Fruit fly (Drosophila melanogaster) whole organism, embryonic: ENCODE measurements around the gene CG6094.
A peak's percentile ranks its signal among the peaks of the same experiment; 100 is the strongest.

Source experiments
- Atf-2 ChIP-seq: fragments of 200-800 bp; sonication (Bioruptor generic); optimal IDR thresholded peaks from 2 replicates; lab custom pipeline; 2016; ENCODE audit warnings: missing biosample characterization, missing genetic modification characterization
- CG10321 ChIP-seq: fragments of 200-800 bp; sonication (Bioruptor generic); IDR thresholded peaks from 2 replicates; pipeline ENCODE4 v1.3.6; 2022; ENCODE audit warnings: missing biosample characterization, missing genetic modification characterization
- CG10979 ChIP-seq: fragments of 200-800 bp; sonication (Bioruptor generic); optimal IDR thresholded peaks from 2 replicates; lab custom pipeline; 2018; ENCODE audit warnings: missing biosample characterization, mild to moderate bottlenecking, missing genetic modification characterization, moderate library complexity
- CG11504 ChIP-seq: fragments of 200-800 bp; sonication (Bioruptor generic); optimal IDR thresholded peaks from 3 replicates; lab custom pipeline; 2019; ENCODE audit warnings: missing biosample characterization, mild to moderate bottlenecking, missing genetic modification characterization, moderate library complexity
- CG11723 ChIP-seq: fragments of 200-800 bp; sonication (Bioruptor generic); optimal IDR thresholded peaks from 2 replicates; lab custom pipeline; 2017; ENCODE audit warnings: missing biosample characterization, mild to moderate bottlenecking, missing genetic modification characterization
- CG12219 ChIP-seq: fragments of 200-800 bp; sonication (Bioruptor generic); optimal IDR thresholded peaks from 3 replicates; lab custom pipeline; 2018; ENCODE audit warnings: missing biosample characterization, mild to moderate bottlenecking, missing genetic modification characterization
- CG13296 ChIP-seq: fragments of 200-800 bp; sonication (Bioruptor generic); optimal IDR thresholded peaks from 3 replicates; lab custom pipeline; 2018; ENCODE audit warnings: missing biosample characterization, mild to moderate bottlenecking, missing genetic modification characterization
- CG14667 ChIP-seq: fragments of 200-800 bp; sonication (Bioruptor generic); IDR thresholded peaks from 2 replicates; pipeline ENCODE4 v1.3.6; 2022; ENCODE audit warnings: missing biosample characterization, missing genetic modification characterization
- CG1529 ChIP-seq: fragments of 200-800 bp; sonication (Bioruptor generic); optimal IDR thresholded peaks from 3 replicates; lab custom pipeline; 2018; ENCODE audit warnings: missing biosample characterization, missing genetic modification characterization
- CG16863 ChIP-seq: fragments of 200-800 bp; sonication (Bioruptor generic); optimal IDR thresholded peaks from 3 replicates; lab custom pipeline; 2016; ENCODE audit warnings: missing biosample characterization, missing genetic modification characterization
- CG17568 ChIP-seq: fragments of 200-800 bp; sonication (Bioruptor generic); optimal IDR thresholded peaks from 2 replicates; lab custom pipeline; 2018; ENCODE audit warnings: missing biosample characterization, mild to moderate bottlenecking, missing genetic modification characterization, moderate library complexity
- CG18011 ChIP-seq: fragments of 200-800 bp; sonication (Bioruptor generic); optimal IDR thresholded peaks from 2 replicates; lab custom pipeline; 2017; ENCODE audit warnings: missing biosample characterization, missing genetic modification characterization, mild to moderate bottlenecking, moderate library complexity, missing genotype
- CG2116 ChIP-seq: fragments of 200-800 bp; sonication (Bioruptor generic); optimal IDR thresholded peaks from 3 replicates; lab custom pipeline; 2018; ENCODE audit warnings: missing biosample characterization, mild to moderate bottlenecking, missing genetic modification characterization
- CG2712 ChIP-seq: fragments of 200-800 bp; optimal IDR thresholded peaks from 3 replicates; lab custom pipeline; 2019; ENCODE audit warnings: missing biosample characterization, mild to moderate bottlenecking, missing genetic modification characterization, moderate library complexity
- CG30403 ChIP-seq: fragments of 200-800 bp; sonication (Bioruptor generic); optimal IDR thresholded peaks from 3 replicates; lab custom pipeline; 2016; ENCODE audit warnings: missing biosample characterization, missing genetic modification characterization
- CG33213 ChIP-seq: fragments of 200-800 bp; sonication (Bioruptor generic); optimal IDR thresholded peaks from 3 replicates; lab custom pipeline; 2016; ENCODE audit warnings: missing biosample characterization, missing genetic modification characterization
- CG33557 ChIP-seq: fragments of 200-800 bp; sonication (Bioruptor generic); optimal IDR thresholded peaks from 2 replicates; lab custom pipeline; 2019; ENCODE audit warnings: missing biosample characterization, mild to moderate bottlenecking, missing genetic modification characterization, moderate library complexity
- CG3407 ChIP-seq: fragments of 200-800 bp; sonication (Bioruptor generic); optimal IDR thresholded peaks from 2 replicates; lab custom pipeline; 2018; ENCODE audit warnings: missing biosample characterization, mild to moderate bottlenecking, missing genetic modification characterization
- CG4360 ChIP-seq: fragments of 200-800 bp; sonication (Bioruptor generic); IDR thresholded peaks from 2 replicates; pipeline ENCODE4 v1.3.6; 2022; ENCODE audit warnings: missing biosample characterization, missing genetic modification characterization
- CG6254 ChIP-seq: fragments of 200-800 bp; sonication (Bioruptor generic); optimal IDR thresholded peaks from 3 replicates; lab custom pipeline; 2017; ENCODE audit warnings: mild to moderate bottlenecking, missing biosample characterization, missing genetic modification reagents, missing genetic modification characterization
- CG6813 ChIP-seq: fragments of 200-800 bp; sonication (Bioruptor generic); optimal IDR thresholded peaks from 2 replicates; lab custom pipeline; 2017; ENCODE audit warnings: missing biosample characterization, missing genetic modification characterization, mild to moderate bottlenecking, moderate library complexity, missing genetic modification reagents
- CG6854 ChIP-seq: fragments of 200-800 bp; sonication (Bioruptor generic); optimal IDR thresholded peaks from 3 replicates; lab custom pipeline; 2017; ENCODE audit warnings: missing biosample characterization, mild to moderate bottlenecking, missing genetic modification characterization
- CG7987 ChIP-seq: fragments of 200-800 bp; sonication (Bioruptor generic); optimal IDR thresholded peaks from 2 replicates; lab custom pipeline; 2018; ENCODE audit warnings: missing biosample characterization, mild to moderate bottlenecking, missing genetic modification characterization, moderate library complexity
- CG8290 ChIP-seq, 3 experiments: fragments of 200-800 bp; sonication (Bioruptor generic); optimal IDR thresholded peaks; 2 replicates each; lab custom pipeline; 2016 to 2019; ENCODE audit warnings: missing biosample characterization in 3 of 3, missing genetic modification characterization in 3 of 3, mild to moderate bottlenecking in 2 of 3, moderate library complexity in 1 of 3
- CG9817 ChIP-seq: fragments of 200-800 bp; sonication (Bioruptor generic); optimal IDR thresholded peaks from 2 replicates; lab custom pipeline; 2018; ENCODE audit warnings: missing biosample characterization, mild to moderate bottlenecking, missing genetic modification characterization, moderate library complexity
- CG9932 ChIP-seq: fragments of 200-800 bp; sonication (Bioruptor generic); IDR thresholded peaks from 2 replicates; pipeline ENCODE4 v1.3.6; 2022; ENCODE audit warnings: missing biosample characterization, missing genetic modification characterization
- Dad ChIP-seq: fragments of 200-800 bp; sonication (Bioruptor generic); optimal IDR thresholded peaks from 3 replicates; lab custom pipeline; 2016; ENCODE audit warnings: missing biosample characterization, missing genetic modification characterization
- Fer1 ChIP-seq: fragments of 200-800 bp; sonication (Bioruptor generic); optimal IDR thresholded peaks from 2 replicates; lab custom pipeline; 2017; ENCODE audit warnings: missing biosample characterization, mild to moderate bottlenecking, missing genetic modification characterization
- HLH4C ChIP-seq: fragments of 200-800 bp; sonication (Bioruptor generic); IDR thresholded peaks from 3 replicates; pipeline ENCODE4 v1.3.6; 2022; ENCODE audit warnings: missing biosample characterization, missing genetic modification characterization; ENCODE audit not compliant: partially characterized antibody
- HmgZ ChIP-seq: fragments of 200-800 bp; sonication (Bioruptor generic); optimal IDR thresholded peaks from 2 replicates; lab custom pipeline; 2018; ENCODE audit warnings: missing biosample characterization, mild to moderate bottlenecking, missing genetic modification characterization
- Hr3 ChIP-seq: fragments of 200-800 bp; sonication (Bioruptor generic); optimal IDR thresholded peaks from 3 replicates; lab custom pipeline; 2016; ENCODE audit warnings: missing biosample characterization, missing genetic modification characterization
- Opbp ChIP-seq: fragments of 200-800 bp; sonication (Bioruptor generic); IDR thresholded peaks from 3 replicates; pipeline ENCODE4 v1.3.6; 2022; ENCODE audit warnings: missing biosample characterization, missing genetic modification characterization; ENCODE audit not compliant: partially characterized antibody
- Scr ChIP-seq: fragments of 200-800 bp; sonication (Bioruptor generic); IDR thresholded peaks from 2 replicates; pipeline ENCODE4 v1.3.6; 2022; ENCODE audit warnings: missing biosample characterization, missing genetic modification characterization; ENCODE audit not compliant: partially characterized antibody
- Sry-δ ChIP-seq: fragments of 200-800 bp; sonication (Bioruptor generic); optimal IDR thresholded peaks from 2 replicates; lab custom pipeline; 2016; ENCODE audit warnings: missing biosample characterization, missing genetic modification characterization
- Xrp1 ChIP-seq: fragments of 200-800 bp; sonication (Bioruptor generic); IDR thresholded peaks from 2 replicates; pipeline ENCODE4 v1.3.6; 2022; ENCODE audit warnings: missing biosample characterization, missing genetic modification characterization
- aop ChIP-seq: fragments of 200-800 bp; sonication (Bioruptor generic); IDR thresholded peaks from 2 replicates; pipeline ENCODE4 v1.3.6; 2022; ENCODE audit warnings: missing biosample characterization, missing genetic modification characterization
- ato ChIP-seq: fragments of 200-800 bp; sonication (Bioruptor generic); IDR thresholded peaks from 2 replicates; pipeline ENCODE4 v1.3.6; 2022; ENCODE audit warnings: missing biosample characterization, missing genetic modification characterization; ENCODE audit not compliant: partially characterized antibody
- chm ChIP-seq: fragments of 200-800 bp; sonication (Bioruptor generic); IDR thresholded peaks from 2 replicates; pipeline ENCODE4 v1.3.6; 2022; ENCODE audit warnings: missing biosample characterization, missing genetic modification characterization
- chn ChIP-seq: fragments of 200-800 bp; sonication (Bioruptor generic); optimal IDR thresholded peaks from 2 replicates; lab custom pipeline; 2016; ENCODE audit warnings: missing biosample characterization, missing genetic modification characterization
- croc ChIP-seq: fragments of 200-800 bp; sonication (Bioruptor generic); conservative IDR thresholded peaks from 3 replicates; pipeline ENCODE4 v1.3.6; 2022; ENCODE audit warnings: missing biosample characterization, missing genetic modification characterization
- dm ChIP-seq: fragments of 200-800 bp; sonication (Bioruptor generic); optimal IDR thresholded peaks from 3 replicates; lab custom pipeline; 2016; ENCODE audit warnings: missing biosample characterization, missing genetic modification characterization
- exex ChIP-seq: fragments of 200-800 bp; sonication (Bioruptor generic); optimal IDR thresholded peaks from 4 replicates; lab custom pipeline; 2018; ENCODE audit warnings: missing biosample characterization, mild to moderate bottlenecking, missing genetic modification characterization, moderate library complexity
- fd102C ChIP-seq: fragments of 200-800 bp; sonication (Bioruptor generic); optimal IDR thresholded peaks from 2 replicates; lab custom pipeline; 2018; ENCODE audit warnings: missing biosample characterization, mild to moderate bottlenecking, missing genetic modification characterization, moderate library complexity
- gcm ChIP-seq: fragments of 200-800 bp; sonication (Bioruptor generic); optimal IDR thresholded peaks from 2 replicates; lab custom pipeline; 2019; ENCODE audit warnings: missing biosample characterization, mild to moderate bottlenecking, missing genetic modification characterization, moderate library complexity
- gsb-n ChIP-seq: fragments of 200-800 bp; sonication (Bioruptor generic); optimal IDR thresholded peaks from 3 replicates; lab custom pipeline; 2018; ENCODE audit warnings: missing biosample characterization, mild to moderate bottlenecking, missing genetic modification characterization
- jing ChIP-seq: fragments of 200-800 bp; sonication (Bioruptor generic); optimal IDR thresholded peaks from 2 replicates; lab custom pipeline; 2018; ENCODE audit warnings: missing biosample characterization, mild to moderate bottlenecking, missing genetic modification characterization
- lola ChIP-seq, 3 experiments: fragments of >200 bp in 2 of 3; fragments of 200-800 bp in 1 of 3; sonication (Bioruptor generic) in 1 of 3; optimal IDR thresholded peaks; 2 replicates each; lab custom pipeline; 2017 to 2019; ENCODE audit warnings: missing biosample characterization in 3 of 3, missing genetic modification characterization in 3 of 3, mild to moderate bottlenecking in 1 of 3, moderate library complexity in 1 of 3
- mirr ChIP-seq: fragments of 200-800 bp; sonication (Bioruptor generic); optimal IDR thresholded peaks from 3 replicates; lab custom pipeline; 2018; ENCODE audit warnings: missing biosample characterization, mild to moderate bottlenecking, missing genetic modification characterization
- slp2 ChIP-seq: fragments of 200-800 bp; sonication (Bioruptor generic); optimal IDR thresholded peaks from 2 replicates; lab custom pipeline; 2016; ENCODE audit warnings: missing biosample characterization, missing genetic modification characterization
- zf30C ChIP-seq: fragments of 200-800 bp; sonication (Bioruptor generic); optimal IDR thresholded peaks from 3 replicates; lab custom pipeline; 2018; ENCODE audit warnings: missing biosample characterization, mild to moderate bottlenecking, missing genetic modification characterization

CG6094 gene

DNA sequence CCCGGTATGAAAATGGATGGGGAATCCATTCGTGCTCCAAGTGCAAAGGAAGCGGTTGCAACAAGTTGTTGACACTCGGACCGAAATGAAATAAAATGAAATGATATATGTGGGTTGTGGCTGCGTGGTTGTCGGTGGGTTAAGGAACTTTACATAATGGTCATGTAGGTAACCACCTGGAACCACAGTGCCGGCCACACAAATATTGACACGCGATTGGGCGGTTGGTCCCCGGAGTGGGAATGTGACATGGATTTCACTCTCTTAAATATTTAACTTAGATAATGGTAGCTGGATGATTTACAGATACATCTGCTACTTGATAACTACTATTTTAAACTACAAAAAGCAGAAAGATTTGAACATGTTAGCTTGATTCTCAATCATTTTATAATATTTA, 2.0 kb upstream of the CG6094 start (continued):
- TF ChIP-seq HLH4C (GFP tag; lab: Robert Waterston, UW) (no peak), slp2 (GFP tag; lab: Kevin White, UChicago) (no peak), chm (peak; percentile 29; the same call in 1 of the 2 replicates), CG17568 (GFP tag; lab: Kevin White, UChicago) (peak; percentile 8), CG9817 (tag; lab: Kevin White, UChicago) (no peak), Xrp1 (GFP tag; lab: Robert Waterston, UW) (peak; percentile 72), CG11504 (tag; lab: Kevin White, UChicago) (peak; percentile 17), croc (GFP tag; lab: Robert Waterston, UW) (no peak), lola (GFP tag; optimal IDR thresholded peaks at IDR 0.05; lab: Kevin White, UChicago) (peak in 1 of 3 experiments; percentile 52), CG13296 (GFP tag; lab: Kevin White, UChicago) (no peak), CG3407 (GFP tag; lab: Kevin White, UChicago) (peak; percentile 48), CG12219 (GFP tag; lab: Kevin White, UChicago) (peak; percentile 43), Dad (GFP tag; lab: Kevin White, UChicago) (no peak), Sry-δ (GFP tag; lab: Kevin White, UChicago) (no peak), CG16863 (GFP tag; lab: Kevin White, UChicago) (no peak), Atf-2 (GFP tag; lab: Kevin White, UChicago) (no peak), HmgZ (no peak), CG6854 (GFP tag; lab: Kevin White, UChicago) (no peak), CG9932 (GFP tag; lab: Robert Waterston, UW) (no peak), CG7987 (GFP tag; lab: Kevin White, UChicago) (peak; percentile 32), Opbp (GFP tag; lab: Robert Waterston, UW) (no peak), CG6254 (GFP tag; lab: Kevin White, UChicago) (peak; percentile 27), CG4360 (GFP tag; lab: Robert Waterston, UW) (peak; percentile 43; the same call in 1 of the 2 replicates), fd102C (GFP tag; lab: Kevin White, UChicago) (peak; percentile 47), Fer1 (GFP tag; lab: Kevin White, UChicago) (no peak), CG2116 (no peak), Scr (no peak), CG8290 (GFP tag; optimal IDR thresholded peaks at IDR 0.05; lab: Kevin White, UChicago) (no peak), CG8290 (tag; optimal IDR thresholded peaks at IDR 0.05; lab: Kevin White, UChicago) (peak; percentile 1 to 68), CG30403 (GFP tag; lab: Kevin White, UChicago) (no peak), gcm (GFP tag; lab: Kevin White, UChicago) (peak; percentile 8), CG33213 (GFP tag; lab: Kevin White, UChicago) (no peak), aop (GFP tag; lab: Robert Waterston, UW) (no peak), mirr (no peak), dm (GFP tag; lab: Kevin White, UChicago) (no peak), CG18011 (GFP tag; lab: Kevin White, UChicago) (no peak), jing (GFP tag; lab: Kevin White, UChicago) (no peak), CG10321 (GFP tag; lab: Robert Waterston, UW) (no peak), CG2712 (peak; percentile 16), zf30C (GFP tag; lab: Kevin White, UChicago) (no peak), CG11723 (GFP tag; lab: Kevin White, UChicago) (peak; percentile 27), exex (tag; lab: Kevin White, UChicago) (no peak), ato (GFP tag; lab: Robert Waterston, UW) (no peak), Hr3 (no peak), CG33557 (GFP tag; lab: Kevin White, UChicago) (peak; percentile 87), chn (no peak), CG10979 (tag; lab: Kevin White, UChicago) (peak; percentile 12), CG6813 (peak; percentile 72), CG1529 (GFP tag; lab: Kevin White, UChicago) (peak; percentile 8), gsb-n (tag; lab: Kevin White, UChicago) (no peak), CG14667 (GFP tag; lab: Robert Waterston, UW) (no peak)
